Fruit fly (Drosophila melanogaster) whole organism, embryonic: ENCODE results near the gene CG31131.

Experiments
- Abd-B ChIP-seq: fragments of 200-800 bp; sonication (Bioruptor generic); optimal IDR thresholded peaks from 2 replicates; lab custom pipeline; 2018; ENCODE audit warnings: missing biosample characterization, mild to moderate bottlenecking, missing genetic modification characterization, moderate library complexity
- CG10147 ChIP-seq: fragments of 200-800 bp; sonication (Bioruptor generic); optimal IDR thresholded peaks from 2 replicates; lab custom pipeline; 2019; ENCODE audit warnings: missing biosample characterization, mild to moderate bottlenecking, missing genetic modification characterization, moderate library complexity
- CG10431 ChIP-seq: fragments of 200-800 bp; sonication (Bioruptor generic); optimal IDR thresholded peaks from 3 replicates; lab custom pipeline; 2018; ENCODE audit warnings: missing biosample characterization, mild to moderate bottlenecking, missing genetic modification characterization
- CG11560 ChIP-seq: fragments of 200-800 bp; sonication (Bioruptor generic); IDR thresholded peaks from 3 replicates; pipeline ENCODE4 v1.3.6; 2022; ENCODE audit warnings: missing biosample characterization, missing genetic modification characterization
- CG13424 ChIP-seq: fragments of 200-800 bp; sonication (Bioruptor generic); optimal IDR thresholded peaks from 2 replicates; lab custom pipeline; 2019; ENCODE audit warnings: missing biosample characterization, mild to moderate bottlenecking, missing genetic modification characterization, moderate library complexity
- CG14710 ChIP-seq: fragments of 200-800 bp; sonication (Bioruptor generic); optimal IDR thresholded peaks from 3 replicates; lab custom pipeline; 2019; ENCODE audit warnings: missing biosample characterization, mild to moderate bottlenecking, missing genetic modification characterization, moderate library complexity
- CG1529 ChIP-seq: fragments of 200-800 bp; sonication (Bioruptor generic); optimal IDR thresholded peaks from 3 replicates; lab custom pipeline; 2018; ENCODE audit warnings: missing biosample characterization, missing genetic modification characterization
- CG1792 ChIP-seq: fragments of 200-800 bp; sonication (Bioruptor generic); optimal IDR thresholded peaks from 2 replicates; lab custom pipeline; 2016; ENCODE audit warnings: missing biosample characterization, missing genetic modification characterization
- CG2712 ChIP-seq: fragments of 200-800 bp; optimal IDR thresholded peaks from 3 replicates; lab custom pipeline; 2019; ENCODE audit warnings: missing biosample characterization, mild to moderate bottlenecking, missing genetic modification characterization, moderate library complexity
- CG30403 ChIP-seq: fragments of 200-800 bp; sonication (Bioruptor generic); optimal IDR thresholded peaks from 3 replicates; lab custom pipeline; 2016; ENCODE audit warnings: missing biosample characterization, missing genetic modification characterization
- CG3163 ChIP-seq: fragments of 200-800 bp; sonication (Bioruptor generic); optimal IDR thresholded peaks from 3 replicates; lab custom pipeline; 2016; ENCODE audit warnings: missing biosample characterization, missing genetic modification characterization
- CG3847 ChIP-seq: fragments of 200-800 bp; sonication (Bioruptor generic); IDR thresholded peaks from 2 replicates; pipeline ENCODE4 v1.3.6; 2022; ENCODE audit warnings: missing biosample characterization, missing genetic modification characterization
- CG4854 ChIP-seq: fragments of 200-800 bp; sonication (Bioruptor generic); optimal IDR thresholded peaks from 2 replicates; lab custom pipeline; 2016; ENCODE audit warnings: missing biosample characterization, missing genetic modification characterization, inconsistent platforms
- CG7357 ChIP-seq: fragments of 200-800 bp; sonication (Bioruptor generic); IDR thresholded peaks from 3 replicates; pipeline ENCODE4 v1.3.6; 2022; ENCODE audit warnings: missing biosample characterization, missing genetic modification characterization
- CG7839 ChIP-seq: fragments of 200-800 bp; sonication (Bioruptor generic); optimal IDR thresholded peaks from 3 replicates; lab custom pipeline; 2018; ENCODE audit warnings: missing biosample characterization, mild to moderate bottlenecking, missing genetic modification characterization, moderate library complexity
- CG9437 ChIP-seq: fragments of 200-800 bp; sonication (Bioruptor generic); optimal IDR thresholded peaks from 2 replicates; lab custom pipeline; 2018; ENCODE audit warnings: missing biosample characterization, mild to moderate bottlenecking, missing genetic modification characterization
- CG9609 ChIP-seq: fragments of 200-800 bp; sonication (Bioruptor generic); optimal IDR thresholded peaks from 3 replicates; lab custom pipeline; 2016; ENCODE audit warnings: missing biosample characterization, missing genetic modification characterization
- CkIIα-i1 ChIP-seq: fragments of 200-800 bp; sonication (Bioruptor generic); IDR thresholded peaks from 2 replicates; pipeline ENCODE4 v1.3.6; 2022; ENCODE audit warnings: missing biosample characterization, missing genetic modification characterization
- Eip74EF ChIP-seq, 2 experiments: fragments of 200-800 bp in 1 of 2; fragments of >200 bp in 1 of 2; sonication (Bioruptor generic) in 1 of 2; optimal IDR thresholded peaks; 2 replicates each; lab custom pipeline; 2017 to 2019; ENCODE audit warnings: missing biosample characterization in 2 of 2, missing genetic modification characterization in 2 of 2, mild to moderate bottlenecking in 1 of 2, moderate library complexity in 1 of 2
- Ets97D ChIP-seq: fragments of 200-800 bp; sonication (Bioruptor generic); optimal IDR thresholded peaks from 3 replicates; lab custom pipeline; 2016; ENCODE audit warnings: missing biosample characterization, missing genetic modification characterization
- HLH3B ChIP-seq: fragments of 200-800 bp; sonication (Bioruptor generic); IDR thresholded peaks from 2 replicates; pipeline ENCODE4 v1.3.6; 2022; ENCODE audit warnings: missing biosample characterization, missing genetic modification characterization
- HLH54F ChIP-seq: fragments of 200-800 bp; sonication (Bioruptor generic); optimal IDR thresholded peaks from 3 replicates; lab custom pipeline; 2016; ENCODE audit warnings: missing biosample characterization, missing genetic modification characterization
- HmgD ChIP-seq: fragments of 200-800 bp; sonication (Bioruptor generic); optimal IDR thresholded peaks from 3 replicates; lab custom pipeline; 2016; ENCODE audit warnings: missing biosample characterization, missing genetic modification characterization
- Hr78 ChIP-seq, 2 experiments: fragments of 200-800 bp in 1 of 2; fragments of >200 bp in 1 of 2; sonication (Bioruptor generic) in 1 of 2; optimal IDR thresholded peaks; 2 replicates each; lab custom pipeline; 2017 to 2019; ENCODE audit warnings: missing biosample characterization in 2 of 2, missing genetic modification characterization in 2 of 2, mild to moderate bottlenecking in 1 of 2, moderate library complexity in 1 of 2
- Jarid2 ChIP-seq: fragments of 200-800 bp; sonication (Bioruptor generic); optimal IDR thresholded peaks from 3 replicates; lab custom pipeline; 2017; ENCODE audit warnings: mild to moderate bottlenecking, missing biosample characterization, missing genetic modification reagents, missing genetic modification characterization
- Lhr ChIP-seq: fragments of 200-800 bp; sonication (Bioruptor generic); optimal IDR thresholded peaks from 3 replicates; lab custom pipeline; 2017; ENCODE audit warnings: mild to moderate bottlenecking, missing biosample characterization, missing genetic modification reagents, missing genetic modification characterization
- MTF-1 ChIP-seq: fragments of 200-800 bp; sonication (Bioruptor generic); optimal IDR thresholded peaks from 2 replicates; lab custom pipeline; 2018; ENCODE audit warnings: missing biosample characterization, mild to moderate bottlenecking, missing genetic modification characterization, borderline replicate concordance
- Nf-YA ChIP-seq: fragments of 200-800 bp; sonication (Bioruptor generic); IDR thresholded peaks from 2 replicates; pipeline ENCODE4 v1.3.6; 2022; ENCODE audit warnings: missing biosample characterization, missing genetic modification characterization
- Nf-YC ChIP-seq: fragments of 200-800 bp; optimal IDR thresholded peaks from 3 replicates; lab custom pipeline; 2019; ENCODE audit warnings: missing biosample characterization, mild to moderate bottlenecking, missing genetic modification characterization, moderate library complexity
- Rfx ChIP-seq: fragments of 200-800 bp; sonication (Bioruptor generic); IDR thresholded peaks from 2 replicates; pipeline ENCODE4 v1.3.6; 2022; ENCODE audit warnings: missing biosample characterization, missing genetic modification characterization
- abd-A ChIP-seq: fragments of 200-800 bp; sonication (Bioruptor generic); optimal IDR thresholded peaks from 3 replicates; lab custom pipeline; 2019; ENCODE audit warnings: missing biosample characterization, mild to moderate bottlenecking, missing genetic modification characterization, moderate library complexity
- ash1 ChIP-seq: fragments of 200-800 bp; sonication (Bioruptor generic); optimal IDR thresholded peaks from 2 replicates; lab custom pipeline; 2018; ENCODE audit warnings: missing biosample characterization, mild to moderate bottlenecking, missing genetic modification characterization
- dimm ChIP-seq: fragments of 200-800 bp; sonication (Bioruptor generic); IDR thresholded peaks from 2 replicates; pipeline ENCODE4 v1.3.6; 2022; ENCODE audit warnings: missing biosample characterization, missing genetic modification characterization
- disco-r ChIP-seq: fragments of 200-800 bp; sonication (Bioruptor generic); optimal IDR thresholded peaks from 2 replicates; lab custom pipeline; 2016; ENCODE audit warnings: missing biosample characterization, missing genetic modification characterization
- gt ChIP-seq: fragments of 200-800 bp; sonication (Bioruptor generic); IDR thresholded peaks from 2 replicates; pipeline ENCODE4 v1.3.6; 2022; ENCODE audit warnings: missing biosample characterization, missing genetic modification characterization
- inv ChIP-seq: fragments of 200-800 bp; sonication (Bioruptor generic); IDR thresholded peaks from 2 replicates; pipeline ENCODE4 v1.3.6; 2022; ENCODE audit warnings: missing biosample characterization, missing genetic modification characterization; ENCODE audit not compliant: partially characterized antibody
- jigr1 ChIP-seq: fragments of 200-800 bp; sonication (Bioruptor generic); IDR thresholded peaks from 3 replicates; pipeline ENCODE4 v1.3.6; 2022; ENCODE audit warnings: missing biosample characterization, missing genetic modification characterization
- p53 ChIP-seq: fragments of 200-800 bp; sonication (Bioruptor generic); optimal IDR thresholded peaks from 2 replicates; lab custom pipeline; 2016; ENCODE audit warnings: missing biosample characterization, missing genetic modification characterization
- pho ChIP-seq: fragments of 200-800 bp; sonication (Bioruptor generic); optimal IDR thresholded peaks from 2 replicates; lab custom pipeline; 2016; ENCODE audit warnings: missing biosample characterization, missing genetic modification characterization
- pita ChIP-seq: fragments of 200-800 bp; sonication (Bioruptor generic); optimal IDR thresholded peaks from 2 replicates; lab custom pipeline; 2017; ENCODE audit warnings: missing biosample characterization, mild to moderate bottlenecking, missing genetic modification characterization
- psq ChIP-seq: fragments of 200-800 bp; sonication (Bioruptor generic); optimal IDR thresholded peaks from 2 replicates; lab custom pipeline; 2017; ENCODE audit warnings: missing biosample characterization, missing genetic modification characterization
- pum ChIP-seq: fragments of 200-800 bp; sonication (Bioruptor generic); optimal IDR thresholded peaks from 2 replicates; lab custom pipeline; 2016; ENCODE audit warnings: missing biosample characterization, missing genetic modification characterization
- rib ChIP-seq: fragments of 200-800 bp; sonication (Bioruptor generic); IDR thresholded peaks from 2 replicates; pipeline ENCODE4 v1.3.6; 2022; ENCODE audit warnings: missing biosample characterization, missing genetic modification characterization
- sens-2 ChIP-seq: fragments of 200-800 bp; sonication (Bioruptor generic); IDR thresholded peaks from 2 replicates; pipeline ENCODE4 v1.3.6; 2022; ENCODE audit warnings: missing biosample characterization, missing genetic modification characterization
- sima ChIP-seq: fragments of 200-800 bp; sonication (Bioruptor generic); optimal IDR thresholded peaks from 2 replicates; lab custom pipeline; 2016; ENCODE audit warnings: missing biosample characterization, missing genetic modification characterization
- sisA ChIP-seq: fragments of 200-800 bp; sonication (Bioruptor generic); IDR thresholded peaks from 2 replicates; pipeline ENCODE4 v1.3.6; 2022; ENCODE audit warnings: missing biosample characterization, missing genetic modification characterization
- slp2 ChIP-seq: fragments of 200-800 bp; sonication (Bioruptor generic); optimal IDR thresholded peaks from 2 replicates; lab custom pipeline; 2016; ENCODE audit warnings: missing biosample characterization, missing genetic modification characterization
- sug ChIP-seq: fragments of 200-800 bp; optimal IDR thresholded peaks from 2 replicates; lab custom pipeline; 2019; ENCODE audit warnings: missing biosample characterization, mild to moderate bottlenecking, missing genetic modification characterization, moderate library complexity
- toy ChIP-seq: fragments of 200-800 bp; sonication (Bioruptor generic); IDR thresholded peaks from 2 replicates; pipeline ENCODE4 v1.3.6; 2022; ENCODE audit warnings: missing biosample characterization, missing genetic modification characterization
- trh ChIP-seq: fragments of 200-800 bp; sonication (Bioruptor generic); optimal IDR thresholded peaks from 2 replicates; lab custom pipeline; 2016; ENCODE audit warnings: missing biosample characterization, missing genetic modification characterization
- z ChIP-seq: fragments of 200-800 bp; sonication (Bioruptor generic); IDR thresholded peaks from 3 replicates; pipeline ENCODE4 v1.3.6; 2022; ENCODE audit warnings: missing biosample characterization, missing genetic modification characterization

The CG31131 gene

DNA sequence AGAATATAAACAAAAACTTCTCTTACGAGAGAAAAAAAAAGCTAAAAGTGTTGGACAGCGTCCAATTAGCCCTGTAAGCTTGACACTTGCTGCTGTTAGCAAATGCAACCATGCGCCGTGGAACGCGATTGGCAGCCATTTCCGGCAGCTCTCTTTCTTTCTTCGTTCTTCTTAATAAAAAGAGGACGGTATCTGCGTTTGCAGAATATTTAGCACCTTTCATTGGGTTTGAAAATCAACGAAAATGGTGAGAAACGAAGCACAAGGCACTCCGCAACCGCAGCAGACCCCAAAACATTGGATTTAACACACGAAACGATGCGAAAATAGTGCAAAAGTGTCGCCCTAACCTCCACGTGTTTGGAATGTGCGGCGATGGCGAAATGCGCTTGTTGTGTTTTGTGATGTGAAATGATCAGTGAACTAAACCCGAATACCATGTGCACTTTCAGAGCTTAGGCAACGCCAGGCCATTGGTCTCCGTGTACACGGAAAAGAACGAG is 40.3 kb downstream of the CG31131 start, which contains the start of gene RpL4 (continued):
- TF ChIP-seq trh (GFP tag; lab: Kevin White, UChicago), result peak; percentile 84
- no peak for TF ChIP-seq z
- peak; percentile 8 for TF ChIP-seq sima
- no peak for TF ChIP-seq abd-A (tag; lab: Kevin White, UChicago)
- peak in 1 of 2 experiments; percentile 50 for TF ChIP-seq Eip74EF (GFP tag; optimal IDR thresholded peaks at IDR 0.05; lab: Kevin White, UChicago)
- peak in 1 of 2 experiments; percentile 19 for TF ChIP-seq Hr78 (GFP tag; optimal IDR thresholded peaks at IDR 0.05; lab: Kevin White, UChicago)
- peak; percentile 72 for TF ChIP-seq slp2 (GFP tag; lab: Kevin White, UChicago)
- peak; percentile 81 for TF ChIP-seq CG7839 (tag; lab: Kevin White, UChicago)
- TF ChIP-seq MTF-1, result peak; percentile 96
- TF ChIP-seq CG11560 (tag; lab: Robert Waterston, UW), result no peak
- 0 out of 2 replicates have a peak, but pooled peaks have one; percentile 11 for TF ChIP-seq sisA (GFP tag; lab: Robert Waterston, UW)
- peak; percentile 64 for TF ChIP-seq ash1 (GFP tag; lab: Kevin White, UChicago)
- peak; percentile 42 for TF ChIP-seq HmgD (GFP tag; lab: Kevin White, UChicago)
- TF ChIP-seq CG9437 (GFP tag; lab: Kevin White, UChicago), result peak; percentile 88
- no peak for TF ChIP-seq Abd-B (GFP tag; lab: Kevin White, UChicago)
- TF ChIP-seq Lhr, result peak; percentile 89
- TF ChIP-seq CG13424 (tag; lab: Kevin White, UChicago), result peak; percentile 60
- TF ChIP-seq gt, result no peak
- no peak for TF ChIP-seq jigr1
- TF ChIP-seq HLH3B (GFP tag; lab: Robert Waterston, UW), result peak; percentile 78
- TF ChIP-seq HLH54F (GFP tag; lab: Kevin White, UChicago), result peak; percentile 75
- peak; percentile 75 for TF ChIP-seq CG9609 (GFP tag; lab: Kevin White, UChicago)
- TF ChIP-seq sens-2 (GFP tag; lab: Robert Waterston, UW), result peak; percentile 89
- no peak for TF ChIP-seq rib (GFP tag; lab: Robert Waterston, UW)
- TF ChIP-seq CG4854 (GFP tag; lab: Kevin White, UChicago), result peak; percentile 78
- no peak for TF ChIP-seq inv (GFP tag; lab: Robert Waterston, UW)
- TF ChIP-seq CG1529 (GFP tag; lab: Kevin White, UChicago), result peak; percentile 78
- peak; percentile 40 for TF ChIP-seq CG2712 (tag; lab: Kevin White, UChicago)
- peak; percentile 51; the same call in 1 of the 2 replicates for TF ChIP-seq dimm (GFP tag; lab: Robert Waterston, UW)
- peak; percentile 77 for TF ChIP-seq p53 (GFP tag; lab: Kevin White, UChicago)
- TF ChIP-seq CG3847, result peak; percentile 80
- TF ChIP-seq pum (GFP tag; lab: Kevin White, UChicago), result peak; percentile 51
- peak; percentile 74 for TF ChIP-seq disco-r (GFP tag; lab: Kevin White, UChicago)
- TF ChIP-seq CG1792 (GFP tag; lab: Kevin White, UChicago), result peak; percentile 65
- TF ChIP-seq CG30403, result peak; percentile 60
- peak; percentile 99 for TF ChIP-seq Ets97D (GFP tag; lab: Kevin White, UChicago)
- no peak for TF ChIP-seq pita (GFP tag; lab: Kevin White, UChicago)
- TF ChIP-seq pho (GFP tag; lab: Kevin White, UChicago), result peak; percentile 77
- peak; percentile 93 for TF ChIP-seq CG10431 (GFP tag; lab: Kevin White, UChicago)
- no peak for TF ChIP-seq CG7357
- peak; percentile 38 for TF ChIP-seq Nf-YC (tag; lab: Kevin White, UChicago)
- TF ChIP-seq CkIIα-i1 (GFP tag; lab: Robert Waterston, UW), result no peak
- TF ChIP-seq psq (GFP tag; lab: Kevin White, UChicago), result peak; percentile 57
- TF ChIP-seq sug (tag; lab: Kevin White, UChicago), result peak; percentile 72
- TF ChIP-seq CG10147 (GFP tag; lab: Kevin White, UChicago), result peak; percentile 49
- peak; percentile 76 for TF ChIP-seq CG14710 (tag; lab: Kevin White, UChicago)
- peak; percentile 50 for TF ChIP-seq Jarid2 (GFP tag; lab: Kevin White, UChicago)
- peak; percentile 44; the same call in 1 of the 2 replicates for TF ChIP-seq Nf-YA (GFP tag; lab: Robert Waterston, UW)
- peak; percentile 91 for TF ChIP-seq Rfx (GFP tag; lab: Robert Waterston, UW)
- peak; percentile 71 for TF ChIP-seq toy (GFP tag; lab: Robert Waterston, UW)
- TF ChIP-seq CG3163 (GFP tag; lab: Kevin White, UChicago), result peak; percentile 60
